Worm (Caenorhabditis elegans): ENCODE measurements around the gene R01E6.2.

- TF ChIP-seq him-1 (tag; optimal IDR thresholded peaks at IDR 0.05), result no peak
- no peak for TF ChIP-seq dao-5 (tag; optimal IDR thresholded peaks at IDR 0.05)
- no peak for TF ChIP-seq W03F9.2 (tag; optimal IDR thresholded peaks at IDR 0.05)
These were observed 7.7 kb upstream of the R01E6.2 start for ce11 chrX:13574029-13574428.

Data from whole organism, L4/young adult.